Worm (Caenorhabditis elegans) whole organism, L4 larva: ENCODE data around the gene F59A2.5.
"Not testable (repeated sequence)": the region's sequence is repeated elsewhere in the genome, so short reads cannot be mapped to it uniquely, and the experiment has no call there.

Experiments used
- F10B5.3 ChIP-seq: sonication (generic microtip); optimal IDR thresholded peaks from 2 replicates; lab custom pipeline; 2016; ENCODE audit warnings: mild to moderate bottlenecking, missing genetic modification characterization, missing compliant biosample characterization
- F26F4.8 ChIP-seq: fragments of 200-800 bp; sonication (Bioruptor generic); conservative IDR thresholded peaks from 2 replicates; pipeline ENCODE4 v1.3.6; 2022; ENCODE audit warnings: missing genetic modification characterization, missing compliant biosample characterization
- Y105C5A.15 ChIP-seq: fragments of 200-800 bp; sonication (Bioruptor generic); IDR thresholded peaks from 2 replicates; pipeline ENCODE4 v1.3.6; 2022; ENCODE audit warnings: missing genetic modification characterization, missing compliant biosample characterization
- Y5F2A.4 ChIP-seq: fragments of 200-800 bp; sonication (Bioruptor generic); optimal IDR thresholded peaks from 2 replicates; lab custom pipeline; 2018; ENCODE audit warnings: mild to moderate bottlenecking, missing genetic modification characterization, missing compliant biosample characterization
- Y75B8A.6 ChIP-seq: fragments of 200-800 bp; sonication (Bioruptor generic); IDR thresholded peaks from 2 replicates; pipeline ENCODE4 v1.3.6; 2022; ENCODE audit warnings: missing genetic modification reagents, missing genetic modification characterization, missing compliant biosample characterization
- ZK337.2 ChIP-seq: fragments of 200-800 bp; sonication (Bioruptor generic); IDR thresholded peaks from 2 replicates; pipeline ENCODE4 v1.3.6; 2022; ENCODE audit warnings: missing genetic modification reagents, missing genetic modification characterization, missing compliant biosample characterization
- aly-2 ChIP-seq: sonication (generic microtip); optimal IDR thresholded peaks from 2 replicates; lab custom pipeline; 2018; ENCODE audit warnings: missing biosample characterization, missing genetic modification characterization
- ceh-32 ChIP-seq: sonication (generic microtip); optimal IDR thresholded peaks from 2 replicates; lab custom pipeline; 2016; ENCODE audit warnings: mild to moderate bottlenecking, missing genetic modification characterization, missing compliant biosample characterization; ENCODE audit not compliant: poor library complexity
- ceh-44 ChIP-seq: fragments of 200-800 bp; sonication (Bioruptor generic); IDR thresholded peaks from 2 replicates; pipeline ENCODE4 v1.3.6; 2022; ENCODE audit warnings: missing genetic modification reagents, missing genetic modification characterization, missing compliant biosample characterization
- cey-2 ChIP-seq: sonication (generic microtip); optimal IDR thresholded peaks from 3 replicates; lab custom pipeline; 2017; ENCODE audit warnings: missing genetic modification characterization, mild to moderate bottlenecking, missing compliant biosample characterization, antibody characterized with exemption, borderline replicate concordance; ENCODE audit not compliant: insufficient read depth
- ctbp-1 ChIP-seq: fragments of 200-800 bp; sonication (Bioruptor generic); IDR thresholded peaks from 2 replicates; pipeline ENCODE4 v1.3.6; 2022; ENCODE audit warnings: missing genetic modification reagents, missing genetic modification characterization, missing compliant biosample characterization
- daf-16 ChIP-seq, 3 experiments: sonication (generic microtip); optimal IDR thresholded peaks; 2 replicates each; lab custom pipeline; 2016 to 2017; ENCODE audit warnings: missing genetic modification characterization in 3 of 3, missing genetic modification reagents in 3 of 3, mild to moderate bottlenecking in 2 of 3, missing compliant biosample characterization in 2 of 3, missing biosample characterization in 1 of 3, moderate library complexity in 1 of 3
- daf-19 ChIP-seq: fragments of 200-800 bp; sonication (Bioruptor generic); conservative IDR thresholded peaks from 2 replicates; pipeline ENCODE4 v1.3.6; 2022; ENCODE audit warnings: missing genetic modification characterization, missing compliant biosample characterization
- dmd-6 ChIP-seq: fragments of 200-800 bp; sonication (Bioruptor generic); IDR thresholded peaks from 2 replicates; pipeline ENCODE4 v1.3.6; 2022; ENCODE audit warnings: missing genetic modification reagents, missing genetic modification characterization, missing compliant biosample characterization
- egl-43 ChIP-seq: fragments of 200-800 bp; sonication (Bioruptor generic); IDR thresholded peaks from 2 replicates; pipeline ENCODE4 v1.3.6; 2022; ENCODE audit warnings: missing genetic modification reagents, missing genetic modification characterization, missing compliant biosample characterization
- hif-1 ChIP-seq, 2 experiments: sonication (generic microtip); optimal IDR thresholded peaks; 2 replicates each; lab custom pipeline; 2016 to 2017; ENCODE audit warnings: missing compliant biosample characterization in 2 of 2, missing genetic modification characterization in 2 of 2, missing genetic modification reagents in 2 of 2, missing genotype in 2 of 2, mild to moderate bottlenecking in 1 of 2
- hlh-11 ChIP-seq: fragments of 200-800 bp; sonication (Bioruptor generic); optimal IDR thresholded peaks from 2 replicates; lab custom pipeline; 2018; ENCODE audit warnings: mild to moderate bottlenecking, missing genetic modification characterization, missing compliant biosample characterization
- jun-1 ChIP-seq: fragments of 150-350 bp; optimal IDR thresholded peaks from 2 replicates; lab custom pipeline; 2014; ENCODE audit warnings: missing biosample characterization, missing genetic modification reagents, missing genetic modification characterization
- lin-1 ChIP-seq: fragments of 200-800 bp; sonication (Bioruptor generic); IDR thresholded peaks from 2 replicates; pipeline ENCODE4 v1.3.6; 2022; ENCODE audit warnings: missing genetic modification reagents, missing genetic modification characterization, missing compliant biosample characterization
- lin-39 ChIP-seq: fragments of 150-350 bp; optimal IDR thresholded peaks from 2 replicates; lab custom pipeline; 2014; ENCODE audit warnings: missing biosample characterization, missing genetic modification reagents, missing genetic modification characterization
- lsy-2 ChIP-seq, 2 experiments: fragments of 150-350 bp in 1 of 2; sonication (generic microtip) in 1 of 2; optimal IDR thresholded peaks; 2 replicates each; lab custom pipeline; 2014 to 2017; ENCODE audit warnings: missing biosample characterization in 2 of 2, missing genetic modification characterization in 2 of 2
- madf-5 ChIP-seq, 2 experiments: fragments of 200-800 bp; sonication (Bioruptor generic); IDR thresholded peaks; 2 replicates each; pipeline ENCODE4 v1.3.6; 2022; ENCODE audit warnings: missing compliant biosample characterization in 2 of 2, missing genetic modification characterization in 2 of 2
- mdl-1 ChIP-seq, 2 experiments: fragments of 150-350 bp in 1 of 2; sonication (generic microtip) in 1 of 2; optimal IDR thresholded peaks; 2 replicates each; lab custom pipeline; 2014 to 2017; ENCODE audit warnings: missing biosample characterization in 2 of 2, missing genetic modification characterization in 2 of 2
- mdt-29 ChIP-seq: fragments of 200-800 bp; sonication (Bioruptor generic); IDR thresholded peaks from 2 replicates; pipeline ENCODE4 v1.3.6; 2022; ENCODE audit warnings: missing genetic modification reagents, missing genetic modification characterization, missing compliant biosample characterization
- mxl-2 ChIP-seq: fragments of 200-800 bp; sonication (Bioruptor generic); conservative IDR thresholded peaks from 2 replicates; pipeline ENCODE4 v1.3.6; 2022; ENCODE audit warnings: missing genetic modification reagents, missing genetic modification characterization, missing compliant biosample characterization
- mxl-3 ChIP-seq: fragments of 200-800 bp; sonication (Bioruptor generic); optimal IDR thresholded peaks from 2 replicates; lab custom pipeline; 2018; ENCODE audit warnings: mild to moderate bottlenecking, missing genetic modification characterization, missing compliant biosample characterization
- nhr-102 ChIP-seq: sonication (generic microtip); optimal IDR thresholded peaks from 2 replicates; lab custom pipeline; 2016; ENCODE audit warnings: mild to moderate bottlenecking, missing genetic modification characterization, moderate library complexity, missing compliant biosample characterization
- nhr-11 ChIP-seq: fragments of 150-350 bp; optimal IDR thresholded peaks from 2 replicates; lab custom pipeline; 2014; ENCODE audit warnings: missing biosample characterization, missing genetic modification characterization
- nhr-237 ChIP-seq: sonication (generic microtip); optimal IDR thresholded peaks from 2 replicates; lab custom pipeline; 2017; ENCODE audit warnings: missing biosample characterization, missing genetic modification characterization
- nhr-28 ChIP-seq: fragments of 150-350 bp; optimal IDR thresholded peaks from 2 replicates; lab custom pipeline; 2014; ENCODE audit warnings: missing biosample characterization, missing genetic modification characterization
- nhr-48 ChIP-seq: sonication (generic microtip); optimal IDR thresholded peaks from 2 replicates; lab custom pipeline; 2016; ENCODE audit warnings: mild to moderate bottlenecking, missing genetic modification characterization, missing compliant biosample characterization
- nhr-76 ChIP-seq: fragments of 150-350 bp; optimal IDR thresholded peaks from 2 replicates; lab custom pipeline; 2014; ENCODE audit warnings: missing biosample characterization, missing genetic modification characterization
- php-3 ChIP-seq: fragments of 200-800 bp; sonication (Bioruptor generic); IDR thresholded peaks from 2 replicates; pipeline ENCODE4 v1.3.6; 2022; ENCODE audit warnings: missing genetic modification reagents, missing genetic modification characterization, missing compliant biosample characterization
- pqm-1 ChIP-seq: sonication (generic microtip); optimal IDR thresholded peaks from 2 replicates; lab custom pipeline; 2017; ENCODE audit warnings: missing biosample characterization, missing genetic modification characterization
- sdz-12 ChIP-seq: fragments of 200-800 bp; sonication (Bioruptor generic); optimal IDR thresholded peaks from 2 replicates; lab custom pipeline; 2018; ENCODE audit warnings: mild to moderate bottlenecking, missing genetic modification characterization, missing compliant biosample characterization
- set-16 ChIP-seq: fragments of 200-800 bp; sonication (Bioruptor generic); IDR thresholded peaks from 2 replicates; pipeline ENCODE4 v1.3.6; 2022; ENCODE audit warnings: missing genetic modification reagents, missing genetic modification characterization, missing compliant biosample characterization
- skn-1 ChIP-seq: fragments of 150-350 bp; optimal IDR thresholded peaks from 2 replicates; lab custom pipeline; 2014; ENCODE audit warnings: missing biosample characterization, missing genetic modification characterization
- snpc-4 ChIP-seq: fragments of 150-350 bp; optimal IDR thresholded peaks from 2 replicates; lab custom pipeline; 2014; ENCODE audit warnings: missing biosample characterization, missing genetic modification characterization
- spr-1 ChIP-seq: sonication (generic microtip); optimal IDR thresholded peaks from 2 replicates; lab custom pipeline; 2016; ENCODE audit warnings: mild to moderate bottlenecking, missing genetic modification characterization, missing compliant biosample characterization
- spr-3 ChIP-seq: fragments of 200-800 bp; sonication (Bioruptor generic); optimal IDR thresholded peaks from 2 replicates; lab custom pipeline; 2018; ENCODE audit warnings: mild to moderate bottlenecking, missing genetic modification characterization, missing compliant biosample characterization
- tag-97 ChIP-seq: fragments of 200-800 bp; sonication (Bioruptor generic); IDR thresholded peaks from 2 replicates; pipeline ENCODE4 v1.3.6; 2022; ENCODE audit warnings: missing genetic modification characterization, missing compliant biosample characterization
- unc-62 ChIP-seq, 3 experiments: fragments of 150-350 bp in 1 of 3; sonication (generic microtip); optimal IDR thresholded peaks in 2 of 3; peaks in 1 of 3; 1 replicate in 1 of 3; 2 replicates in 2 of 3; lab custom pipeline; 2014 to 2017; ENCODE audit warnings: missing biosample characterization in 3 of 3, missing genetic modification characterization in 3 of 3, missing genetic modification reagents in 3 of 3, missing genotype in 1 of 3
- vab-7 ChIP-seq: fragments of 200-800 bp; sonication (Bioruptor generic); IDR thresholded peaks from 2 replicates; pipeline ENCODE4 v1.3.6; 2022; ENCODE audit warnings: missing genetic modification reagents, missing genetic modification characterization, missing compliant biosample characterization
- zfp-2 ChIP-seq: sonication (generic microtip); optimal IDR thresholded peaks from 2 replicates; lab custom pipeline; 2016; ENCODE audit warnings: mild to moderate bottlenecking, missing genetic modification characterization, missing compliant biosample characterization
- zip-2 ChIP-seq: fragments of 150-350 bp; optimal IDR thresholded peaks from 2 replicates; lab custom pipeline; 2014; ENCODE audit warnings: missing biosample characterization, missing genetic modification characterization

Gene F59A2.5

DNA sequence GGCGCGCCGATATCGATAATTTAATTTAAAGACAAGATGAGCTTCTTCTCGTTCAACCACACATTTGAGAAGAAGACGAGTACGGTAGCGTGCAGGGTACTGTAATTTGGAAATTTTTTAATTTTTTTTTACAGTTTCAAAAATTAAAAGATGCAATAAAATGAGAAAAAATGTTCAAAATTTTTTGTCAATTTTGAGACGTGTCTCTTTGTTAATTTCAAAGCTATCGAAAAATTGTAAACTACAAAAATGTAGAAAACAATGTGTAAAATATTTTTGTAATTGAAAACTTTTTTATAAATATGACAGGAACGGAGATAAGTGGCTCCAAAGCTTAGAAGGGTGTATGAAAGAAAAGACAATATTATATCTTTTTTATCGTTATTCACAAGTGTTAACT, 26.7 kb downstream of the F59A2.5 start, which contains the start of gene K01A11.1:
K01A11.1 (minus strand) TSS at position 101 of the 400 bp plus-strand sequence.
- no peak for TF ChIP-seq nhr-102 (tag; lab: Kevin White, UChicago)
- TF ChIP-seq zip-2 (tag; lab: Kevin White, UChicago): no peak
- no peak for TF ChIP-seq unc-62 (GFP tag; optimal IDR thresholded peaks at IDR 0.05 in 1 of 2; lab: Kevin White, UChicago)
- no peak for TF ChIP-seq unc-62 (tag; optimal IDR thresholded peaks at IDR 0.05; lab: Kevin White, UChicago)
- no peak for TF ChIP-seq php-3 (GFP tag; lab: Robert Waterston, UW)
- TF ChIP-seq tag-97 (GFP tag; lab: Robert Waterston, UW): no peak
- TF ChIP-seq sdz-12 (GFP tag; lab: Kevin White, UChicago): no peak
- TF ChIP-seq jun-1 (tag; lab: Kevin White, UChicago): no peak
- no peak for TF ChIP-seq mxl-2 (GFP tag; lab: Robert Waterston, UW)
- TF ChIP-seq ceh-32 (tag; lab: Kevin White, UChicago): no peak
- no peak for TF ChIP-seq nhr-76
- TF ChIP-seq lin-1 (GFP tag; lab: Robert Waterston, UW): no peak
- TF ChIP-seq hif-1 (tag; optimal IDR thresholded peaks at IDR 0.05; lab: Kevin White, UChicago): no peak
- no peak for TF ChIP-seq skn-1 (tag; lab: Kevin White, UChicago)
- no peak for TF ChIP-seq spr-3
- no peak for TF ChIP-seq mxl-3 (GFP tag; lab: Kevin White, UChicago)
- no peak for TF ChIP-seq ceh-44
- no peak for TF ChIP-seq lsy-2 (tag; optimal IDR thresholded peaks at IDR 0.05; lab: Kevin White, UChicago)
- TF ChIP-seq Y5F2A.4 (GFP tag; lab: Kevin White, UChicago): no peak
- TF ChIP-seq spr-1 (tag; lab: Kevin White, UChicago): no peak

ce11 chrIII:3433487-3434131, 28.9 kb downstream of the F59A2.5 start:
- TF ChIP-seq unc-62 (GFP tag; optimal IDR thresholded peaks at IDR 0.05 in 1 of 2; lab: Kevin White, UChicago) (peak in 1 of 2 experiments; percentile 57), set-16 (peak; percentile 84)
- TF ChIP-seq unc-62 (tag; optimal IDR thresholded peaks at IDR 0.05; lab: Kevin White, UChicago): not testable (repeated sequence)

DNA sequence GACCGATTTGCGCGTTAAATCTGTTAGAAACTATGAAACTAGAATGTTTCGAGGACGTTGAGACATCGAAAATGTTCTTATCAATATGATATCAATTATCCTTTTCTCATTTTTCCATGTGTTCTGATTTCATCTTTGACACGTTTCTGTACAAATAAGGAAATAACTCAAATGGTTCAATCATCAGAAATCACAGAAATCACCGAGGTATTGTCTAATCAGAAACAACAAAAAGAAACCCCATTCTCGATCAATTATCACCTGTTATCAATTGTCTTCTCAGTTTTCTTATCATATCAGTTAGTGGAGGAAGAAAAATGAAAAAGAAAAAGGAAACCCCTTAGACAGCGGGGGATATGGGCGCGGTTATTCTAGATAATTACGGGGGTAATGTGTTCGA, 30.5 kb downstream of the F59A2.5 start:
- no peak for TF ChIP-seq snpc-4 (tag; lab: Kevin White, UChicago)
- TF ChIP-seq nhr-237 (tag; lab: Kevin White, UChicago): no peak
- no peak for TF ChIP-seq daf-16 (GFP tag; optimal IDR thresholded peaks at IDR 0.05; lab: Kevin White, UChicago)
- no peak for TF ChIP-seq daf-16 (tag; optimal IDR thresholded peaks at IDR 0.05; lab: Kevin White, UChicago)
- peak; percentile 72 for TF ChIP-seq nhr-28 (tag; lab: Kevin White, UChicago)
- TF ChIP-seq nhr-11 (tag; lab: Kevin White, UChicago): no peak
- TF ChIP-seq Y105C5A.15 (GFP tag; lab: Robert Waterston, UW): no peak
- no peak for TF ChIP-seq ctbp-1
- no peak for TF ChIP-seq nhr-48 (tag; lab: Kevin White, UChicago)
- no peak for TF ChIP-seq Y5F2A.4 (GFP tag; lab: Kevin White, UChicago)
- no peak for TF ChIP-seq vab-7 (GFP tag; lab: Robert Waterston, UW)
- no peak for TF ChIP-seq F26F4.8 (GFP tag; lab: Robert Waterston, UW)
- no peak for TF ChIP-seq F10B5.3 (tag; lab: Kevin White, UChicago)
- TF ChIP-seq mdl-1 (tag; optimal IDR thresholded peaks at IDR 0.05; lab: Kevin White, UChicago): peak in 1 of 2 experiments; percentile 51
- TF ChIP-seq hlh-11 (tag; lab: Kevin White, UChicago): peak; percentile 41
- TF ChIP-seq egl-43 (GFP tag; lab: Robert Waterston, UW): no peak
- TF ChIP-seq aly-2 (tag; lab: Kevin White, UChicago): no peak
- TF ChIP-seq madf-5 (GFP tag; IDR thresholded peaks at IDR 0.05; lab: Robert Waterston, UW): no peak
- no peak for TF ChIP-seq lin-39 (tag; lab: Kevin White, UChicago)
- TF ChIP-seq ZK337.2 (GFP tag; lab: Robert Waterston, UW): no peak
- TF ChIP-seq sdz-12 (GFP tag; lab: Kevin White, UChicago): no peak
- peak; percentile 60 for TF ChIP-seq dmd-6 (GFP tag; lab: Robert Waterston, UW)
- no peak for TF ChIP-seq zfp-2 (tag; lab: Kevin White, UChicago)
- TF ChIP-seq pqm-1 (tag; lab: Kevin White, UChicago): peak; percentile 60
- peak in 1 of 2 experiments; percentile 99 for TF ChIP-seq unc-62 (GFP tag; optimal IDR thresholded peaks at IDR 0.05 in 1 of 2; lab: Kevin White, UChicago)
- no peak for TF ChIP-seq unc-62 (tag; optimal IDR thresholded peaks at IDR 0.05; lab: Kevin White, UChicago)
- no peak for TF ChIP-seq cey-2
- TF ChIP-seq Y75B8A.6 (GFP tag; lab: Robert Waterston, UW): no peak
- no peak for TF ChIP-seq daf-19 (GFP tag; lab: Robert Waterston, UW)
- no peak for TF ChIP-seq nhr-102 (tag; lab: Kevin White, UChicago)
- no peak for TF ChIP-seq mdt-29 (GFP tag; lab: Robert Waterston, UW)
- no peak for TF ChIP-seq ceh-32 (tag; lab: Kevin White, UChicago)
